Fruit fly (Drosophila melanogaster): ENCODE data around the gene CG11760.
A peak's percentile ranks its signal among the peaks of the same experiment; 100 is the strongest.

The CG11760 gene

DNA sequence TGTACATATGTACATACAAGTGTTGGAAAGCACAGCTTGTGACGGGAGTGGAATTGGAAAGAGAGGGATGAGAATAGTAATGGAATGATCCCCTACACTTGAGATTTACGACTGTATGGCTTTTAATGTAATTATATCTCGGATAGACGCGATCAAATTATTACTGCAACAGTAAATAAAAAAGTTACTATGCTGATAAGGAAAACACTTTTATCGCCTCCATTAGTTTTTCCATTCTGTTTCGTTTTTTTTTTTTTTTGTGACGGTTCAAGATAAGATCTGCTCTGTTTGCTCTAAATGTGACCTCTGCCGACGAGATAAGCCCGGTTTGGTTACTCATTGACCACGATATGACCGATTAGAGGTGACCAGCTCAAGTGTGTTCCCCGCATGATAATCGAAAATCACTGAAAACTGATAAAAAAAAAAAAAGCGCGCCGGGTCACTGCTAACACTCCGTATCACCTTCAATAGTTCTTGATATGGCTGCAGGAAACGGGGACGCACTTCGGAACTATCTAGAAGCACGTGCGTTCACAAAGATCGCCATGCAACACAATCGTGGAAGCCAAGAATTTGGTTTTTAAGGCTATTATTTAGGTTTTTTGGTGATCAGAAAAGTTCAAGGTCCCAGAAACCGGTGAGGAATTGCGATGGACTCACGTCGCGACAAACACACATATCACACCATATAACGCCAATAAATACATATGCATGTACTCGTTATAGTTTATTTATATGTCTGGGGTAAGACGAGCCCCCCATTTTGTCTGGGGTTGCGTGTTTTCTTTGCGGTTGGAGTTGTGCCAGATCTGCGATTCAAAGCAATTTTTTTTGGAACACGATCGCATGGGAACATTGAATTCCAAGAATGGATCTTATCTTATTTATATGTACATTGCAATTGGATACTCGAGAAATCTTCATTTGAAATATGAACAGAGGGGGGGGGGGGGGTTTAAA lies 48.2 kb upstream of the CG11760 start, which contains the start of gene p (continued):
- TF ChIP-seq CG17361 (GFP tag; IDR thresholded peaks at IDR 0.05) = no peak
- TF ChIP-seq CG14860 (GFP tag; IDR thresholded peaks at IDR 0.05; ENCODE audit: partially characterized antibody) = no peak
- TF ChIP-seq CG10543 (GFP tag; optimal IDR thresholded peaks at IDR 0.05) = peak; percentile 63
- no peak for TF ChIP-seq E2f1 (GFP tag; IDR thresholded peaks at IDR 0.05)
- no peak for TF ChIP-seq unc-4 (GFP tag; IDR thresholded peaks at IDR 0.05; ENCODE audit: partially characterized antibody)
- peak in 1 of 2 experiments; percentile 43 for TF ChIP-seq Hr51 (GFP tag; optimal IDR thresholded peaks at IDR 0.05)
- TF ChIP-seq Oaz (GFP tag; IDR thresholded peaks at IDR 0.05) = no peak
- TF ChIP-seq gcm2 (GFP tag; optimal IDR thresholded peaks at IDR 0.05) = no peak
- peak; percentile 47; the same call in 2 of the 3 replicates for TF ChIP-seq row (GFP tag; IDR thresholded peaks at IDR 0.05)
- TF ChIP-seq jumu (GFP tag; optimal IDR thresholded peaks at IDR 0.05) = no peak

dm6 chr3R:8673803-8674234 lies 45.2 kb upstream of the CG11760 start, which contains the start of gene mRpL19:
Gene mRpL19, plus strand, starts transcription at chr3R:8674109.
- TF ChIP-seq Opbp (GFP tag; IDR thresholded peaks at IDR 0.05; ENCODE audit: partially characterized antibody) (no peak; the same call in 2 of the 3 replicates), Sin3A (optimal IDR thresholded peaks at IDR 0.05) (no peak), CG7987 (GFP tag; optimal IDR thresholded peaks at IDR 0.05) (no peak), CG13123 (GFP tag; optimal IDR thresholded peaks at IDR 0.05) (peak; percentile 6), kah (GFP tag; optimal IDR thresholded peaks at IDR 0.05) (no peak), TFAM (GFP tag; optimal IDR thresholded peaks at IDR 0.05) (no peak), Xrp1 (GFP tag; IDR thresholded peaks at IDR 0.05) (peak; percentile 36; the same call in 1 of the 2 replicates), CG11247 (GFP tag; IDR thresholded peaks at IDR 0.05) (no peak), ttk (GFP tag; IDR thresholded peaks at IDR 0.05) (no peak), CG32767 (GFP tag; IDR thresholded peaks at IDR 0.05) (no peak), CG8290 (GFP tag; optimal IDR thresholded peaks at IDR 0.05) (peak; percentile 45), CG8290 (tag; optimal IDR thresholded peaks at IDR 0.05) (no peak), CG11696 (GFP tag; IDR thresholded peaks at IDR 0.05) (no peak), gcm (GFP tag; optimal IDR thresholded peaks at IDR 0.05) (peak; percentile 50), so (GFP tag; IDR thresholded peaks at IDR 0.05) (no peak), Med (GFP tag) (peak; percentile 76), dati (GFP tag; IDR thresholded peaks at IDR 0.05) (no peak), CG6813 (GFP tag; optimal IDR thresholded peaks at IDR 0.05) (no peak), danr (GFP tag; IDR thresholded peaks at IDR 0.05) (no peak), Lpt (GFP tag; optimal IDR thresholded peaks at IDR 0.05) (no peak), bcd (GFP tag; optimal IDR thresholded peaks at IDR 0.05) (no peak), CG8924 (tag; optimal IDR thresholded peaks at IDR 0.05) (peak; percentile 71), schlank (tag; optimal IDR thresholded peaks at IDR 0.05) (no peak), Blimp-1 (GFP tag; optimal IDR thresholded peaks at IDR 0.05) (peak; percentile 48), CG10565 (GFP tag; optimal IDR thresholded peaks at IDR 0.05) (no peak), phol (tag; optimal IDR thresholded peaks at IDR 0.05) (peak; percentile 61), MBD-R2 (GFP tag; IDR thresholded peaks at IDR 0.05) (peak; percentile 84), Oli (tag; optimal IDR thresholded peaks at IDR 0.05) (no peak), cato (GFP tag; optimal IDR thresholded peaks at IDR 0.05; ENCODE audit: borderline replicate concordance) (no peak), jigr1 (GFP tag; IDR thresholded peaks at IDR 0.05) (peak; percentile 53; the same call in 1 of the 3 replicates), CG3407 (GFP tag; optimal IDR thresholded peaks at IDR 0.05) (no peak), CG31441 (GFP tag; IDR thresholded peaks at IDR 0.05) (peak; percentile 72), NK7.1 (GFP tag; optimal IDR thresholded peaks at IDR 0.05) (no peak), az2 (GFP tag; optimal IDR thresholded peaks at IDR 0.05) (peak; percentile 9), crp (GFP tag; optimal IDR thresholded peaks at IDR 0.05) (peak; percentile 44 to 88), Usf (GFP tag; optimal IDR thresholded peaks at IDR 0.05) (no peak), sr (GFP tag; IDR thresholded peaks at IDR 0.05) (no peak), sqz (GFP tag; optimal IDR thresholded peaks at IDR 0.05) (peak; percentile 54)
